Worm (Caenorhabditis elegans) whole organism, L3 larva: ENCODE data around the gene msp-32.

Experiments
- R02D3.7 ChIP-seq: fragments of 150-350 bp; optimal IDR thresholded peaks from 2 replicates; lab custom pipeline; 2014; ENCODE audit warnings: missing biosample characterization, missing genetic modification characterization
- aly-2 ChIP-seq: fragments of 150-350 bp; optimal IDR thresholded peaks from 2 replicates; lab custom pipeline; 2014; ENCODE audit warnings: missing biosample characterization, missing genetic modification characterization
- ceh-16 ChIP-seq: sonication (generic microtip); optimal IDR thresholded peaks from 2 replicates; lab custom pipeline; 2017; ENCODE audit warnings: missing biosample characterization, missing genetic modification characterization
- egl-5 ChIP-seq: fragments of 150-350 bp; optimal IDR thresholded peaks from 2 replicates; lab custom pipeline; 2017; ENCODE audit warnings: missing biosample characterization, missing genetic modification reagents, missing genetic modification characterization, inconsistent platforms
- elt-1 ChIP-seq: fragments of 150-350 bp; optimal IDR thresholded peaks from 2 replicates; lab custom pipeline; 2014; ENCODE audit warnings: missing biosample characterization, missing genetic modification characterization
- elt-2 ChIP-seq: sonication (generic microtip); optimal IDR thresholded peaks from 2 replicates; lab custom pipeline; 2016; ENCODE audit warnings: missing genetic modification reagents, mild to moderate bottlenecking, missing genetic modification characterization, missing compliant biosample characterization
- elt-3 ChIP-seq, 3 experiments: fragments of 150-350 bp in 1 of 3; sonication (generic microtip) in 2 of 3; optimal IDR thresholded peaks; 2 replicates in 2 of 3; 4 replicates in 1 of 3; lab custom pipeline; 2014 to 2017; ENCODE audit warnings: missing biosample characterization in 3 of 3, missing genetic modification characterization in 3 of 3
- eor-1 ChIP-seq, 2 experiments: fragments of 150-350 bp; optimal IDR thresholded peaks; 2 replicates each; lab custom pipeline; 2014 to 2018; ENCODE audit warnings: missing biosample characterization in 2 of 2, missing genetic modification characterization in 2 of 2
- fkh-10 ChIP-seq: sonication (generic microtip); optimal IDR thresholded peaks from 2 replicates; lab custom pipeline; 2017; ENCODE audit warnings: missing biosample characterization, missing genetic modification reagents, missing genetic modification characterization
- fkh-2 ChIP-seq: fragments of 150-350 bp; optimal IDR thresholded peaks from 2 replicates; lab custom pipeline; 2014; ENCODE audit warnings: missing biosample characterization, missing genetic modification reagents, missing genetic modification characterization
- fos-1 ChIP-seq: fragments of 150-350 bp; optimal IDR thresholded peaks from 2 replicates; lab custom pipeline; 2014; ENCODE audit warnings: missing biosample characterization, missing genetic modification characterization
- jun-1 ChIP-seq: fragments of 150-350 bp; optimal IDR thresholded peaks from 2 replicates; lab custom pipeline; 2014; ENCODE audit warnings: missing biosample characterization, missing genetic modification reagents, missing genetic modification characterization
- lin-15B ChIP-seq: fragments of 150-350 bp; optimal IDR thresholded peaks from 2 replicates; lab custom pipeline; 2014; ENCODE audit warnings: missing biosample characterization, missing genetic modification characterization
- lin-39 ChIP-seq: fragments of 150-350 bp; optimal IDR thresholded peaks from 2 replicates; lab custom pipeline; 2018; ENCODE audit warnings: missing biosample characterization, missing genetic modification reagents, missing genetic modification characterization
- lsy-12 ChIP-seq: sonication (generic microtip); optimal IDR thresholded peaks from 2 replicates; lab custom pipeline; 2016; ENCODE audit warnings: mild to moderate bottlenecking, missing genetic modification characterization, missing compliant biosample characterization
- mdl-1 ChIP-seq: fragments of 150-350 bp; optimal IDR thresholded peaks from 2 replicates; lab custom pipeline; 2014; ENCODE audit warnings: missing biosample characterization, missing genetic modification characterization
- nfya-1 ChIP-seq: sonication (generic microtip); optimal IDR thresholded peaks from 2 replicates; lab custom pipeline; 2017; ENCODE audit warnings: missing genetic modification characterization, mild to moderate bottlenecking, missing compliant biosample characterization, antibody characterized with exemption, moderate library complexity; ENCODE audit not compliant: insufficient read depth
- nhr-12 ChIP-seq: fragments of 150-350 bp; optimal IDR thresholded peaks from 2 replicates; lab custom pipeline; 2014; ENCODE audit warnings: missing biosample characterization, missing genetic modification characterization
- nhr-23 ChIP-seq: fragments of 150-350 bp; optimal IDR thresholded peaks from 2 replicates; lab custom pipeline; 2014; ENCODE audit warnings: missing biosample characterization, missing genetic modification reagents, missing genetic modification characterization
- nhr-237 ChIP-seq: fragments of 150-350 bp; optimal IDR thresholded peaks from 2 replicates; lab custom pipeline; 2014; ENCODE audit warnings: missing biosample characterization, missing genetic modification characterization
- nhr-25 ChIP-seq: sonication (generic microtip); optimal IDR thresholded peaks from 2 replicates; lab custom pipeline; 2017; ENCODE audit warnings: missing biosample characterization, missing genetic modification characterization
- nhr-28 ChIP-seq: fragments of 150-350 bp; optimal IDR thresholded peaks from 2 replicates; lab custom pipeline; 2014; ENCODE audit warnings: missing biosample characterization, missing genetic modification characterization
- nhr-43 ChIP-seq: sonication (generic microtip); optimal IDR thresholded peaks from 2 replicates; lab custom pipeline; 2016; ENCODE audit warnings: mild to moderate bottlenecking, missing genetic modification characterization, missing compliant biosample characterization; ENCODE audit not compliant: poor library complexity, severe bottlenecking
- nhr-76 ChIP-seq: fragments of 150-350 bp; sonication (generic microtip); optimal IDR thresholded peaks from 5 replicates; lab custom pipeline; 2014; ENCODE audit warnings: missing biosample characterization, missing genetic modification characterization
- nhr-77 ChIP-seq: fragments of 150-350 bp; optimal IDR thresholded peaks from 2 replicates; lab custom pipeline; 2014; ENCODE audit warnings: missing biosample characterization, missing genetic modification characterization
- pha-4 ChIP-seq: fragments of 150-350 bp; optimal IDR thresholded peaks from 2 replicates; lab custom pipeline; 2014; ENCODE audit warnings: missing biosample characterization, missing genetic modification reagents, missing genetic modification characterization
- pqm-1 ChIP-seq: fragments of 150-350 bp; optimal IDR thresholded peaks from 2 replicates; lab custom pipeline; 2017; ENCODE audit warnings: missing biosample characterization, missing genetic modification characterization, inconsistent platforms
- sea-2 ChIP-seq: fragments of 150-350 bp; sonication (generic microtip); optimal IDR thresholded peaks from 4 replicates; lab custom pipeline; 2014; ENCODE audit warnings: missing biosample characterization, missing genetic modification reagents, missing genetic modification characterization
- skn-1 ChIP-seq: fragments of 150-350 bp; optimal IDR thresholded peaks from 2 replicates; lab custom pipeline; 2014; ENCODE audit warnings: missing biosample characterization, missing genetic modification characterization
- snpc-4 ChIP-seq: fragments of 150-350 bp; optimal IDR thresholded peaks from 2 replicates; lab custom pipeline; 2014; ENCODE audit warnings: missing biosample characterization, missing genetic modification characterization
- unc-62 ChIP-seq: fragments of 150-350 bp; sonication (generic microtip); optimal IDR thresholded peaks from 4 replicates; lab custom pipeline; 2014; ENCODE audit warnings: missing biosample characterization, missing genetic modification reagents, missing genetic modification characterization
- zag-1 ChIP-seq: fragments of 150-350 bp; optimal IDR thresholded peaks from 2 replicates; lab custom pipeline; 2014; ENCODE audit warnings: missing biosample characterization, missing genetic modification characterization
- ztf-11 ChIP-seq: fragments of 150-350 bp; optimal IDR thresholded peaks from 2 replicates; lab custom pipeline; 2014; ENCODE audit warnings: missing biosample characterization, missing genetic modification characterization
- ztf-4 ChIP-seq: fragments of 150-350 bp; optimal IDR thresholded peaks from 2 replicates; lab custom pipeline; 2014; ENCODE audit warnings: missing biosample characterization, missing genetic modification characterization

The msp-32 gene

DNA sequence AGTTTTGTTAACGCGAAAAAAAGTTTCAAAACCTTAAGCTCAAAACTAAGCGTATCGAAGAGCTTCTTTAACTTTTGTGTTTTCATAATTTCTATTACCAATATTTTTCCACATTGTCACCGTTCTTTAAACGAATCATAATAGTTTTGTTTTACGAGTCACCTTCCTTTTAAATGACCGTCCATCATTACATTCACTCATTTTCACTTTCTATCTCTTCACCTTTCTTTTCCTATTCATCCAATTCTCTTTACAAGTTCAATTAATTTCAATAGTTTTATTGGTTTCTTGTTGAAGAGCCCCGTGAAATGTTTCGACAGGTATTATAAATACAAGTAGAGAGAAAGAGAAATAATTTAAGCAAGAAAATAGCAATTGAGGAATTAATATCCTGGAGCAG is 26.8 kb upstream of the msp-32 start:
- no peak for TF ChIP-seq ceh-16 (tag; lab: Kevin White, UChicago)
- peak; percentile 35 for TF ChIP-seq nhr-43

DNA sequence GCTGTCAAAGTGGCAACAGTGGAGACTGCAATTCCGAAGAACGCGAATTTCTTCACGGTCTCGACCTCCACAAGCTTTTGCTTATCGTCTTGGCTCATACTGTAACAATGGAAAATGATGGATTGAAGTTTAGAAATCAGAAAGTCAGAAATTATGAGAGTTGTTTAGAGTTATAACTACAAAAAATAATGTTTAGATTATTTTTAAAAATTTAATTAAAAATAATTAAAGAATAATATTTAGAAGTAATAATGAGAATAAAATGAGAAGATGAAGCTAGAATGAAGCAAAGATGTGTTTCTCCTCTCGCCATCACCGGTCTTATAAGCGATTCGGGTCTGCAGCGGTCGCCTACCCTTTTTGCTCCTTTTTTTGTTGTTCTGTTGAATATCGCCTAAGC is 25.6 kb upstream of the msp-32 start, which contains the start of gene col-73:
col-73 (minus strand) TSS at position 101 of the 400 bp plus-strand sequence.
- no peak for TF ChIP-seq eor-1 (tag; optimal IDR thresholded peaks at IDR 0.05; lab: Kevin White, UChicago)
- no peak for TF ChIP-seq fos-1 (tag; lab: Kevin White, UChicago)
- no peak for TF ChIP-seq fkh-2 (tag; lab: Kevin White, UChicago)
- TF ChIP-seq ceh-16 (tag; lab: Kevin White, UChicago) = no peak
- TF ChIP-seq unc-62 = no peak
- no peak for TF ChIP-seq nhr-76 (tag; lab: Kevin White, UChicago)
- TF ChIP-seq pha-4 = no peak
- TF ChIP-seq elt-1 (tag; lab: Kevin White, UChicago) = no peak
- TF ChIP-seq elt-3 (tag; optimal IDR thresholded peaks at IDR 0.05; lab: Kevin White, UChicago) = no peak
- no peak for TF ChIP-seq nhr-237 (tag; lab: Kevin White, UChicago)

DNA sequence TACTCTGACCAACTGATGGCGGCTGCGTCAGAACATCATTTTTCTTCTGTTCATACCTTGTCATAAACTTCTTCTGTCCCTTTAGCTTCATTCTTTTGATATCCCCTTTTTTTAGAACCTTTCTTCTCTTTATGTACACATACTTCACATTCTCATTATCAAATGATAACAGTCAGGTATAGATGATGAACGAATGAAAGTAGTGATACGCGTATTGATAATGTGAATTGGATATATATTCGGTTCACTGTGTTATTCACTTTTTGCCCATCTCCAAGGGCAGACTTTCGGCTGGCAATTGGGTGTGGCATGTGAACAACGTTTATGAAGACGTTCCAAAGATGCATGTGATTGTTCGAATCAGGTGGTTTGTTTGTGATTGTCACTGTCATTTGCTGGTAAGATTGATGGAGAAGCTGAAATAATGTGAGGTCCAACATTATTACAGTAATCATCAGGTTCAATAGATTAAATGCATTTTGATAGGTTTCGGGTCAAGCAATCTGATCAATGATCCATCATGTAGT is 24.2 kb upstream of the msp-32 start, which contains the start of gene F11G11.15:
F11G11.15 (plus strand) TSS at position 511 of the 527 bp plus-strand sequence.
- TF ChIP-seq snpc-4 (tag; lab: Kevin White, UChicago) (no peak), nhr-28 (no peak), ceh-16 (tag; lab: Kevin White, UChicago) (no peak), eor-1 (tag; optimal IDR thresholded peaks at IDR 0.05; lab: Kevin White, UChicago) (no peak), aly-2 (tag; lab: Kevin White, UChicago) (no peak), ztf-11 (no peak), nhr-43 (peak; percentile 25), nhr-25 (tag; lab: Kevin White, UChicago) (peak; percentile 79), elt-3 (tag; optimal IDR thresholded peaks at IDR 0.05; lab: Kevin White, UChicago) (peak in 1 of 3 experiments; percentile 42), fkh-10 (GFP tag; lab: Kevin White, UChicago) (no peak), elt-2 (tag; lab: Kevin White, UChicago) (no peak), elt-1 (tag; lab: Kevin White, UChicago) (no peak), mdl-1 (tag; lab: Kevin White, UChicago) (no peak), R02D3.7 (tag; lab: Kevin White, UChicago) (no peak)
- TF ChIP-seq, all 47 proteins: peak for 3

DNA sequence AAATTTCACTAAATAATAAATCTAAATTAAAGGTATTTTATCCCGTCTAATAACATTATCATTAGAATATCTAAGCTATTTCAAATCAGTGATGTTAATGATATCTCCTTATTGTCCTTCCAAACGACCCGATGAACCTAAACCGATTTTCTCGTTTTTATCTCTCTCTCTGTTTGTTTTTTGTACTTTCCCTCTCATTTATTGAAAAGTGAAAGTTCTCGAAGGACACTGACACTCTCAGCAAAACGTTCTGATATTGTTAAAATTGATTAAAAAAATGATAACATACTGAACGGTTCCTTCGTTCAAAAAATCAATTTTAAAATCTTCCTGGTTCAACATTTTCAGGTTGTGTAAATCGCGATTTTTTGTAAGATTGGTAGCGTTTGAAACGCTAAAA is 22.5 kb upstream of the msp-32 start, which contains the start of gene F11G11.13:
F11G11.13 (minus strand) TSS at position 89 of the 400 bp plus-strand sequence.
- TF ChIP-seq nhr-23 (tag; lab: Kevin White, UChicago) (peak; percentile 55), nhr-25 (tag; lab: Kevin White, UChicago) (peak; percentile 67), lin-39 (tag; lab: Kevin White, UChicago) (no peak), nhr-237 (tag; lab: Kevin White, UChicago) (no peak), elt-3 (tag; optimal IDR thresholded peaks at IDR 0.05; lab: Kevin White, UChicago) (peak in 1 of 3 experiments; percentile 6), nhr-43 (peak; percentile 27), nhr-28 (no peak)

DNA sequence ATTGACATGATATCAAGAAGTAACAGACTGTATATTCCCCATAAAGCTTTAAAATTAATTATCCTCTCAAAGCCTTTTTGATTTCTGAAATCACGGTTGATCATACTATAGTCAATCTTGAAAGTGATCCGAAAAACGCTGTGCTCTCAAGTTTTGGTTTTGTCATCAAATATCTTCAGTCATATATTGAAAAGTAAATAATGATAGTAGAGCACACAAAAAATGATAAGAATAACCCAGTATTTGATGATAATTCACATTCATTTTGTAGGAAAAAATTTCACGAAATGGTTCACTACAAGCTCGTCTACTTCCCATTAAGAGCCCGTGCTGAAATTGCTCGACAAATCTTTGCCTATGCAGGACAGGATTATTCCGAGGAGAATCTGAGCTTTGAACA is 19.0 kb upstream of the msp-32 start, which contains the start of gene gst-6:
gst-6 (plus strand) TSS at position 263 of the 400 bp plus-strand sequence.
- TF ChIP-seq skn-1 = peak; percentile 81
- TF ChIP-seq nhr-23 (tag; lab: Kevin White, UChicago) = no peak
- peak; percentile 59 for TF ChIP-seq pqm-1 (tag; lab: Kevin White, UChicago)
- TF ChIP-seq elt-2 (tag; lab: Kevin White, UChicago) = peak; percentile 76
- peak; percentile 53 for TF ChIP-seq pha-4

DNA sequence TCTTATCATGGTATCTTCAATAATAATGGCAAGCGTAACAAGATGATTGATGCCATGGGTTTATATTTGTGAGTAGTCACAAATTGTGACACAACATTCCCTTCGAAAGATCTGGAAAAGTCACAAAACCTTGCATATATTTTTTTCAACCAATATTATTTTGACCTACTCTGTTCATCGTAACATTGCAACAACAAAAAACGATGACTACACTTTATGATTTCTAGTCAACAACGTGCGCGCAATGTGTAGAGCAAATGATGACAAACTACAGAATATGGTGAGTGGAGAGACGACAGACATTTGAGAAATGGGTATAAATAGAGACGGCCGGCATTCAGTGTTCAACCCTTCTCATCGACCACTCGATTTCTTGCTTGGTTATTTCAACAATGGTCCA is 16.9 kb upstream of the msp-32 start, which contains the start of gene gst-7:
gst-7 (plus strand) TSS at position 336 of the 400 bp plus-strand sequence.
- TF ChIP-seq ceh-16 (tag; lab: Kevin White, UChicago) (no peak), lin-15B (no peak), elt-1 (tag; lab: Kevin White, UChicago) (no peak), nhr-77 (tag; lab: Kevin White, UChicago) (no peak), nhr-25 (tag; lab: Kevin White, UChicago) (peak; percentile 25), nhr-43 (no peak), lin-39 (tag; lab: Kevin White, UChicago) (peak; percentile 26), sea-2 (GFP tag; lab: Kevin White, UChicago) (no peak), jun-1 (tag; lab: Kevin White, UChicago) (no peak), lsy-12 (tag; lab: Kevin White, UChicago) (no peak), ztf-4 (tag; lab: Kevin White, UChicago) (no peak), zag-1 (tag; lab: Kevin White, UChicago) (no peak), nhr-237 (tag; lab: Kevin White, UChicago) (no peak), nhr-23 (tag; lab: Kevin White, UChicago) (peak; percentile 34), elt-2 (tag; lab: Kevin White, UChicago) (peak; percentile 92), egl-5 (no peak), nfya-1 (peak; percentile 40), nhr-12 (tag; lab: Kevin White, UChicago) (no peak), unc-62 (no peak), pha-4 (peak; percentile 92), skn-1 (peak; percentile 96), pqm-1 (tag; lab: Kevin White, UChicago) (peak; percentile 76)
- TF ChIP-seq, all 47 proteins: peak for 8
